Fruit fly (Drosophila melanogaster) whole organism, prepupa: Measurements from ENCODE around the gene CG5946.

Source experiments
- Blimp-1 ChIP-seq: fragments of 200-800 bp; sonication (Bioruptor generic); optimal IDR thresholded peaks from 3 replicates; lab custom pipeline; 2017; ENCODE audit warnings: missing biosample characterization, missing genetic modification characterization, mild to moderate bottlenecking, moderate library complexity, missing genetic modification reagents
- CG10669 ChIP-seq: fragments of 200-800 bp; sonication (Bioruptor generic); optimal IDR thresholded peaks from 3 replicates; lab custom pipeline; 2018; ENCODE audit warnings: missing biosample characterization, mild to moderate bottlenecking, missing genetic modification characterization, moderate library complexity
- CG11762 ChIP-seq: fragments of 200-800 bp; sonication (Bioruptor generic); optimal IDR thresholded peaks from 3 replicates; lab custom pipeline; 2016; ENCODE audit warnings: missing biosample characterization, missing genetic modification characterization; ENCODE audit not compliant: insufficient read depth
- CG15336 ChIP-seq: fragments of 200-800 bp; sonication (Bioruptor generic); IDR thresholded peaks from 2 replicates; pipeline ENCODE4 v1.3.6; 2022; ENCODE audit warnings: missing biosample characterization, missing genetic modification characterization
- CG1621 ChIP-seq: fragments of 200-800 bp; sonication (Bioruptor generic); optimal IDR thresholded peaks from 3 replicates; lab custom pipeline; 2018; ENCODE audit warnings: missing biosample characterization, mild to moderate bottlenecking, missing genetic modification characterization
- CG16779 ChIP-seq: fragments of 200-800 bp; sonication (Bioruptor generic); optimal IDR thresholded peaks from 3 replicates; lab custom pipeline; 2017; ENCODE audit warnings: missing biosample characterization, mild to moderate bottlenecking, missing genetic modification characterization
- CG3032 ChIP-seq: fragments of 200-800 bp; optimal IDR thresholded peaks from 2 replicates; lab custom pipeline; 2019; ENCODE audit warnings: missing biosample characterization, mild to moderate bottlenecking, missing genetic modification characterization, moderate library complexity
- CG34406 ChIP-seq: fragments of 200-800 bp; sonication (Bioruptor generic); optimal IDR thresholded peaks from 3 replicates; lab custom pipeline; 2016; ENCODE audit warnings: missing biosample characterization, missing genetic modification characterization
- CG3919 ChIP-seq: fragments of 200-800 bp; sonication (Bioruptor generic); optimal IDR thresholded peaks from 3 replicates; lab custom pipeline; 2016; ENCODE audit warnings: missing biosample characterization, missing genetic modification characterization
- CG6854 ChIP-seq: fragments of 200-800 bp; sonication (Bioruptor generic); optimal IDR thresholded peaks from 2 replicates; lab custom pipeline; 2017; ENCODE audit warnings: missing biosample characterization, mild to moderate bottlenecking, missing genetic modification characterization
- CG8119 ChIP-seq: fragments of 200-800 bp; sonication (Bioruptor generic); IDR thresholded peaks from 3 replicates; pipeline ENCODE4 v1.3.6; 2022; ENCODE audit warnings: missing biosample characterization, missing genetic modification characterization
- CG8632 ChIP-seq: fragments of 200-800 bp; sonication (Bioruptor generic); optimal IDR thresholded peaks from 3 replicates; lab custom pipeline; 2016; ENCODE audit warnings: missing biosample characterization, missing genetic modification characterization
- Eip78C ChIP-seq: fragments of 200-800 bp; sonication (Bioruptor generic); peaks from one replicate; lab custom pipeline; 2016; ENCODE audit warnings: missing biosample characterization, missing genetic modification characterization
- Eip93F ChIP-seq: fragments of 200-800 bp; sonication (Bioruptor generic); optimal IDR thresholded peaks from 2 replicates; lab custom pipeline; 2016; ENCODE audit warnings: missing biosample characterization, mild to moderate bottlenecking, missing genetic modification characterization
- Ets21C ChIP-seq: fragments of 200-800 bp; sonication (Bioruptor generic); optimal IDR thresholded peaks from 3 replicates; lab custom pipeline; 2016; ENCODE audit warnings: missing biosample characterization, missing genetic modification characterization
- Lpt ChIP-seq: fragments of 200-800 bp; sonication (Bioruptor generic); optimal IDR thresholded peaks from 3 replicates; lab custom pipeline; 2016; ENCODE audit warnings: missing biosample characterization, missing genetic modification characterization
- OdsH ChIP-seq: fragments of 200-800 bp; sonication (Bioruptor generic); optimal IDR thresholded peaks from 3 replicates; lab custom pipeline; 2016; ENCODE audit warnings: missing biosample characterization, missing genetic modification characterization
- Smox ChIP-seq: fragments of 200-800 bp; sonication (Bioruptor generic); optimal IDR thresholded peaks from 3 replicates; lab custom pipeline; 2016; ENCODE audit warnings: missing biosample characterization, missing genetic modification characterization
- Sox102F ChIP-seq: fragments of 200-800 bp; sonication (Bioruptor generic); optimal IDR thresholded peaks from 2 replicates; lab custom pipeline; 2016; ENCODE audit warnings: missing biosample characterization, mild to moderate bottlenecking, missing genetic modification characterization
- Sox14 ChIP-seq: fragments of 200-800 bp; sonication (Bioruptor generic); optimal IDR thresholded peaks from 3 replicates; lab custom pipeline; 2016; ENCODE audit warnings: missing biosample characterization, missing genetic modification characterization
- achi ChIP-seq: fragments of 200-800 bp; sonication (Bioruptor generic); optimal IDR thresholded peaks from 3 replicates; lab custom pipeline; 2016; ENCODE audit warnings: missing biosample characterization, missing genetic modification characterization
- acj6 ChIP-seq: fragments of 200-800 bp; sonication (Bioruptor generic); optimal IDR thresholded peaks from 3 replicates; lab custom pipeline; 2016; ENCODE audit warnings: missing biosample characterization, missing genetic modification characterization
- cyc ChIP-seq: fragments of 200-800 bp; sonication (Bioruptor generic); optimal IDR thresholded peaks from 3 replicates; lab custom pipeline; 2016; ENCODE audit warnings: missing biosample characterization, missing genetic modification characterization
- dac ChIP-seq: fragments of 200-800 bp; sonication (Bioruptor generic); optimal IDR thresholded peaks from 2 replicates; lab custom pipeline; 2017; ENCODE audit warnings: missing biosample characterization, mild to moderate bottlenecking, missing genetic modification characterization
- dsx ChIP-seq: fragments of 200-800 bp; optimal IDR thresholded peaks from 3 replicates; lab custom pipeline; 2019; ENCODE audit warnings: missing biosample characterization, mild to moderate bottlenecking, missing genetic modification characterization, moderate library complexity; ENCODE audit not compliant: poor library complexity, severe bottlenecking
- eg ChIP-seq: fragments of 200-800 bp; sonication (Bioruptor generic); IDR thresholded peaks from 3 replicates; pipeline ENCODE4 v1.3.6; 2022; ENCODE audit warnings: missing biosample characterization, missing genetic modification characterization
- esn ChIP-seq: fragments of 200-800 bp; sonication (Bioruptor generic); optimal IDR thresholded peaks from 2 replicates; lab custom pipeline; 2016; ENCODE audit warnings: missing biosample characterization, mild to moderate bottlenecking, missing genetic modification characterization, moderate library complexity
- fkh ChIP-seq: fragments of 200-800 bp; sonication (Bioruptor generic); optimal IDR thresholded peaks from 3 replicates; lab custom pipeline; 2017; ENCODE audit warnings: missing biosample characterization, mild to moderate bottlenecking, missing genetic modification characterization, moderate library complexity
- lz ChIP-seq: fragments of 200-800 bp; sonication (Bioruptor generic); optimal IDR thresholded peaks from 3 replicates; lab custom pipeline; 2016; ENCODE audit warnings: missing biosample characterization, missing genetic modification characterization
- net ChIP-seq: fragments of 200-800 bp; sonication (Bioruptor generic); optimal IDR thresholded peaks from 3 replicates; lab custom pipeline; 2016; ENCODE audit warnings: missing biosample characterization, missing genetic modification characterization
- topi ChIP-seq: fragments of 200-800 bp; sonication (Bioruptor generic); optimal IDR thresholded peaks from 3 replicates; lab custom pipeline; 2016; ENCODE audit warnings: missing biosample characterization, missing genetic modification characterization
- vri ChIP-seq: fragments of 200-800 bp; sonication (Bioruptor generic); optimal IDR thresholded peaks from 3 replicates; lab custom pipeline; 2016; ENCODE audit warnings: missing biosample characterization, mild to moderate bottlenecking, missing genetic modification characterization

Gene CG5946

dm6 chr3L:11847703-11848102 lies 25.6 kb upstream of the CG5946 start, which contains the start of gene CG12521:
Gene CG12521, minus strand, starts transcription at chr3L:11847803.
- TF ChIP-seq Ets21C (no peak), topi (no peak)

DNA sequence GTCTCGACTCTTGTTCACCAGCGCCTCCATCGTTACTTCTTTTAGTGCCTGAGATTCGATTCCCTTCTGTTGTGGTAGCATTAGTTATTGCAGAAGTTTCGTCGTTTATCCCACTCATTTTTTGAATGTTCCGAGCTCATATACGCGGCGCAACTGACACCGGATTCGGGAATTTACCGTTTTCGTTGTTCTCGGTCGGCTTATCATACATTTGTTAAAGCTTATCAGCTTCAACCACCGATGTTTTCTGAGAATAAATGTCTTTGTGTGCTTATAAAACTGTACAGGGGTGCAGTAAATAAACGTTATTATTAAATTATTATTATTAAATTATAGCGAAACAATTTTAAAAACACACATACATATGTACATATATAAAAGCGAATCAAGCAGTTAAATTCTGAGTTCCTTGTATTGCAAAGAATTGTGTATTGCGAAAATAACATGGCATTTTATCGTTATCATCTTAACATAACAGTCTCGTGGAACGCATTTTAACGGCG lies 14.6 kb upstream of the CG5946 start, which contains the start of gene CG43064:
CG43064 (minus strand) TSS at position 147 of the 503 bp plus-strand sequence.
- TF ChIP-seq Smox (GFP tag; lab: Kevin White, UChicago) = no peak
- no peak for TF ChIP-seq CG3919
- no peak for TF ChIP-seq Lpt (GFP tag; lab: Kevin White, UChicago)
- no peak for TF ChIP-seq net (GFP tag; lab: Kevin White, UChicago)
- TF ChIP-seq CG8632 (GFP tag; lab: Kevin White, UChicago) = no peak
- TF ChIP-seq achi = no peak
- TF ChIP-seq Eip78C (GFP tag; lab: Kevin White, UChicago) = no peak
- no peak for TF ChIP-seq acj6 (GFP tag; lab: Kevin White, UChicago)
- TF ChIP-seq cyc (GFP tag; lab: Kevin White, UChicago) = no peak
- TF ChIP-seq CG3032 (tag; lab: Kevin White, UChicago) = no peak
- TF ChIP-seq dsx (GFP tag; lab: Kevin White, UChicago) = no peak
- TF ChIP-seq CG15336 = no peak
- TF ChIP-seq Sox14 (GFP tag; lab: Kevin White, UChicago) = no peak
- TF ChIP-seq, all 60 proteins: peak for 0

DNA sequence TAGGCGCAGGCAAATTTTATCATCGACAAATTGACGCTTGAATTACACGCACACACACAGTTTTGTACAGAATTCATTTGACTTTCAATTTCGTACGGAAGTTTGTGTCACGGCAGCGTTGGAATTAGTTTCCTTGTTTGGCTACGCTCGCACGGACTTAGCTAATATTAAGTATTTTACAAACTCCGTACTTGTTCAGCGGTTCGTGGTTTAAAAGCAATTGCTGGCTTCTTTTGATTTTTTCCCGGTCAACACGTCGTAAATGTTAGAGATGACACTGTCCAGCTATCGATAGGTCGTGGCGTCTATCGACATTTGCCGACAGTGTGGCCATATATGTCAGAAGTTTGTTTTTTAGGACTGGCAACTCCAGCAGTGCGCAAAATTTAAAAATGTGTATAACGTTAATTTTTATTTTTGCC lies 11.2 kb upstream of the CG5946 start, which contains the start of gene CycA:
CycA (minus strand) TSS at position 283 of the 422 bp plus-strand sequence.
- TF ChIP-seq Eip93F (GFP tag; lab: Kevin White, UChicago) (no peak), Sox102F (no peak), CG15336 (no peak), vri (GFP tag; lab: Kevin White, UChicago) (no peak), CG10669 (no peak), Eip78C (GFP tag; lab: Kevin White, UChicago) (peak; percentile 68), Sox14 (GFP tag; lab: Kevin White, UChicago) (peak; percentile 32), fkh (GFP tag; lab: Kevin White, UChicago) (peak; percentile 67), Blimp-1 (GFP tag; lab: Kevin White, UChicago) (peak; percentile 29), OdsH (GFP tag; lab: Kevin White, UChicago) (no peak), CG16779 (tag; lab: Kevin White, UChicago) (no peak), esn (GFP tag; lab: Kevin White, UChicago) (no peak), achi (peak; percentile 0), eg (GFP tag; lab: Robert Waterston, UW) (no peak), CG6854 (GFP tag; lab: Kevin White, UChicago) (no peak), net (GFP tag; lab: Kevin White, UChicago) (no peak), CG3919 (no peak), CG34406 (GFP tag; lab: Kevin White, UChicago) (no peak), CG1621 (no peak), lz (GFP tag; lab: Kevin White, UChicago) (peak; percentile 20), CG11762 (GFP tag; lab: Kevin White, UChicago) (no peak)

dm6 chr3L:11832360-11833295 lies 10.6 kb upstream of the CG5946 start:
- peak; percentile 61 for TF ChIP-seq Eip78C (GFP tag; lab: Kevin White, UChicago)
- no peak for TF ChIP-seq Blimp-1 (GFP tag; lab: Kevin White, UChicago)
- TF ChIP-seq CG1621 = peak; percentile 80

dm6 chr3L:11831199-11831598 lies 9.1 kb upstream of the CG5946 start:
- TF ChIP-seq CG8119 (GFP tag; lab: Robert Waterston, UW) (no peak), CG3032 (tag; lab: Kevin White, UChicago) (no peak), Eip78C (GFP tag; lab: Kevin White, UChicago) (no peak), dac (GFP tag; lab: Kevin White, UChicago) (no peak), Smox (GFP tag; lab: Kevin White, UChicago) (no peak)
